Worm (Caenorhabditis elegans) whole organism, early embryonic: ENCODE results near the gene F35G2.1.

Experiments
- B0310.2 ChIP-seq: sonication (generic microtip); optimal IDR thresholded peaks from 2 replicates; lab custom pipeline; 2016; ENCODE audit warnings: mild to moderate bottlenecking, missing genetic modification characterization, missing compliant biosample characterization
- aly-1 ChIP-seq: sonication (generic microtip); optimal IDR thresholded peaks from 2 replicates; lab custom pipeline; 2016; ENCODE audit warnings: missing genetic modification characterization, missing compliant biosample characterization
- ama-1 ChIP-seq: fragments of 150-350 bp; optimal IDR thresholded peaks from 2 replicates; lab custom pipeline; 2014
- ceh-36 ChIP-seq: sonication (generic microtip); optimal IDR thresholded peaks from 2 replicates; lab custom pipeline; 2016; ENCODE audit warnings: missing genetic modification characterization, inconsistent platforms, missing compliant biosample characterization
- flt-1 ChIP-seq: fragments of 200-800 bp; sonication (Bioruptor generic); IDR thresholded peaks from 2 replicates; pipeline ENCODE4 v1.3.6; 2022; ENCODE audit warnings: missing genetic modification characterization, missing compliant biosample characterization
- hmbx-1 ChIP-seq: sonication (generic microtip); optimal IDR thresholded peaks from 2 replicates; lab custom pipeline; 2016; ENCODE audit warnings: mild to moderate bottlenecking, missing genetic modification characterization, missing compliant biosample characterization
- hnd-1 ChIP-seq: sonication (generic microtip); optimal IDR thresholded peaks from 2 replicates; lab custom pipeline; 2016; ENCODE audit warnings: missing genetic modification characterization, missing compliant biosample characterization
- pes-1 ChIP-seq: fragments of 200-800 bp; sonication (Bioruptor generic); IDR thresholded peaks from 2 replicates; pipeline ENCODE4 v1.3.6; 2022; ENCODE audit warnings: missing genetic modification reagents, missing genetic modification characterization, missing compliant biosample characterization
- scrt-1 ChIP-seq: fragments of 200-800 bp; sonication (Bioruptor generic); IDR thresholded peaks from 2 replicates; pipeline ENCODE4 v1.3.6; 2022; ENCODE audit warnings: missing genetic modification characterization, missing compliant biosample characterization
- tbx-11 ChIP-seq: fragments of 200-800 bp; sonication (Bioruptor generic); IDR thresholded peaks from 2 replicates; pipeline ENCODE4 v1.3.6; 2022; ENCODE audit warnings: missing genetic modification characterization, missing compliant biosample characterization
- tra-4 ChIP-seq: sonication (generic microtip); optimal IDR thresholded peaks from 2 replicates; lab custom pipeline; 2017; ENCODE audit warnings: missing genetic modification characterization, missing compliant biosample characterization

DNA sequence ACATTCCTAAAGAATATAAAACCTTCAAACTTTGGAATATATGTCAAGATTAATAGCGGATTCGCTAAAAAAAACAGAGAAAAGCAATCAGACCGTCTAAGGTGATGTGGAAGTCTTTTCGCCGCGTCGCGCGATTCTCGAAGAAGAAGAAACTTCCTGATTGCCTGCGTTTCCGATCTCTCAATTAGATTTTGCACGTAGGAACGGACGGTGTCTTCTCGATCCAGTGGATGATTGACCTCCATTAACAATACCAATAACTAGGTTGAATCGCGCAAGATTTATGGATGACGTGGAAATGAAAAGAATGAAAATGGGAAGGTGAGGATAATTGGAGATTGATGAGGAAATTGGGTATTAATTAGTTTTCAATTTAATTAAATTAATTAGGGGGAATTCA is 14.1 kb downstream of the F35G2.1 start:
- TF ChIP-seq hmbx-1 (tag; lab: Kevin White, UChicago) (no peak), ceh-36 (tag; lab: Kevin White, UChicago) (no peak), flt-1 (GFP tag; lab: Robert Waterston, UW) (no peak), pes-1 (no peak), B0310.2 (tag; lab: Kevin White, UChicago) (no peak), ama-1 (no peak), tra-4 (tag; lab: Kevin White, UChicago) (no peak), hnd-1 (tag; lab: Kevin White, UChicago) (no peak), aly-1 (tag; lab: Kevin White, UChicago) (no peak), scrt-1 (GFP tag; lab: Robert Waterston, UW) (no peak), tbx-11 (GFP tag; lab: Robert Waterston, UW) (no peak)
